Fruit fly (Drosophila melanogaster) S2 (cell line): ENCODE results near the gene Pgant2.

Experiments
- CG8478 ChIP-seq: fragments of >200 bp; optimal IDR thresholded peaks from 2 replicates; lab custom pipeline; 2018
- CTCF ChIP-seq, 2 experiments: fragments of >200 bp; optimal IDR thresholded peaks; 2 replicates each; lab custom pipeline; 2018

DNA sequence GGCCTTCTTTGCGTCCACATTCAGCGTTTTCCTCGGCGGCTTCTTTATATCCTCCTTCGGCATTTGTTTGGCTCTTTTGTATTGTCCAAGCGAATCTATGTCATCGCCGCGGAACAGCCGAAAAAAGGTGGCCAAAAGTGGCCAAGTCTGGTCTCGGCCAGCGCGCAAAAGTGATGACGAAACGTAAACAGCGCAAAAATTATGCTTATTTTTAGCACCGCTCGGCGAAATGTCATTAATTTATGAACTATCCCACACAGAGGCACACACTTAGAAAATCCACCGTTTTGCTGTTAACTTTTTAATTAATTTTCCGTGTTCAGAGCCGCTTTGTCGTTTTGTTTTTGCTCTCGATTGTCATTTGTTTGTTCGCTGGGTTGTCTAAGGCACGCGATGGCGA, 55.6 kb downstream of the Pgant2 start:
- TF ChIP-seq CG8478 (no peak), CTCF (optimal IDR thresholded peaks at IDR 0.05; lab: Kevin White, UChicago) (no peak)
